Worm (Caenorhabditis elegans): Measurements from ENCODE around the gene gldi-7.

DNA sequence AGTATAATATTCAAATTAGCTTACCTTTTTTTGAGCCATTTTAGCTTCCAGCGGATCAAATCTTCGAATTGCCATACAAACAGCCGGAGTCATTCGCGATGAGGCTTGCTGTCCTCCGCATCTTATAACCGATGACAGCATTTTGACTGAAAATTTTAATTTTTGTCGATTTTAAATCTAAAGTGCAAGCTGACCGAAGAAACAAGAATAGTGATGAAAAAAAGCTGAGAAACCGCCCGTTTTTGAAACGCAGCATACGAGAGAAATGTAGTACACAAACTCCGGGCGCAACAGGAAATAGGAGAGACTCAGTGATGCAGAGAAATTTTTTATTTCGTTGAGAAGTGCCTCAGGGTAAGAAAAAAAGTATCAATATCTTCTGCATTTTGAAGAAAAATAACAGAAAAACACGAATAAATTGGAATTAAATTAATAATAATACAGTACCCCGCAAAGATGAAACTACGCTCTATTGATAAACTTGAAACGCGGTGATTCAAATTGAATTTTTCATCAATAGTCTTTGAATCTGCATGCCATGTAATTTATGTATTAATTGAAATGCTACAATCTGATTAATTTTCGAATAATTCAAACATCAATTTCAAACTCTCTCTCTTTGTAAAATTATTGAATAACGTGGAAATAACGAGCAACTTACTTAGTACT lies 47.8 kb downstream of the gldi-7 start:
- TF ChIP-seq ztf-11 (tag; optimal IDR thresholded peaks at IDR 0.05) (no peak), nhr-77 (tag; optimal IDR thresholded peaks at IDR 0.05) (peak; percentile 37), snpc-4 (tag; optimal IDR thresholded peaks at IDR 0.05) (no peak), vab-7 (GFP tag; IDR thresholded peaks at IDR 0.05) (no peak), daf-16 (GFP tag; optimal IDR thresholded peaks at IDR 0.05) (no peak), daf-16 (tag; optimal IDR thresholded peaks at IDR 0.05) (peak; percentile 22)

Measured in whole organism, L4 larva.